In the genomic region with DNA sequence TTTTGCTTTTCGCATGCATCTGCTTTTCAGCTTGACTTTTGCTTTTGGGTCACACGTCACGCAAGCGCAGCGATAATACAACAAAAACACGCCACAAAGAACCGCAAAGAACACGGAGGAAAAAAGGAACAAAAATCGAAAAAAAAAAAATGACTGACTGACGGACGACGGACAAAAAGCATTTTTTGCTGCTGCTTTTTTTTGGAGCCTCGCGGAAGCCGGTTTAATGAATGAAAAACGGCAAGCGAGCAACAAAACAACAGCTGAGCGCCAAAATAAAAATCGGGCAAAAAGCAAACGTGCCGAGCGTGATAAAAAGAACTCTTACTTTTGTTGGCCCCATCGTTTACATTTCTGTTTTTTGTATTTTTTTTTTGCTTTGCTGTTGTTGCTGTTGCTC, we compare ENCODE assay signal across 5 fruit fly cellular contexts.
TF ChIP-seq lines count a peak whose summit lies in the region.

No protein-coding gene starts in this region.

- no peak for TF ChIP-seq CTCF in whole organism, embryonic (GFP tag; optimal IDR thresholded peaks at IDR 0.05; lab: Kevin White, UChicago)

TF ChIP-seq in whole organism, adult, 20 proteins besides CTCF, POLR2A, EP300 and RAD21:
- TF ChIP-seq CG7101 (tag; optimal IDR thresholded peaks at IDR 0.05; lab: Kevin White, UChicago) (no peak), pad (GFP tag; optimal IDR thresholded peaks at IDR 0.05; lab: Kevin White, UChicago) (no peak), CG5204 (GFP tag; optimal IDR thresholded peaks at IDR 0.05; lab: Kevin White, UChicago) (no peak), Clk (GFP tag; optimal IDR thresholded peaks at IDR 0.05; lab: Kevin White, UChicago) (no peak), CG1620 (GFP tag; optimal IDR thresholded peaks at IDR 0.05; lab: Kevin White, UChicago) (no peak), tj (GFP tag; optimal IDR thresholded peaks at IDR 0.05; lab: Kevin White, UChicago) (peak; percentile 29), toe (GFP tag; optimal IDR thresholded peaks at IDR 0.05; lab: Kevin White, UChicago) (no peak), CG11617 (GFP tag; optimal IDR thresholded peaks at IDR 0.05; lab: Kevin White, UChicago) (no peak)

TF ChIP-seq in whole organism, embryonic, 481 proteins besides CTCF, POLR2A, EP300 and RAD21 (continues in another document):
- no peak for TF ChIP-seq CG14667 (GFP tag; IDR thresholded peaks at IDR 0.05; lab: Robert Waterston, UW)
- no peak for TF ChIP-seq emc (GFP tag; optimal IDR thresholded peaks at IDR 0.05; lab: Kevin White, UChicago)
- TF ChIP-seq ci (GFP tag; IDR thresholded peaks at IDR 0.05; lab: Robert Waterston, UW): no peak
- TF ChIP-seq stc (GFP tag; IDR thresholded peaks at IDR 0.05; lab: Robert Waterston, UW): no peak
- no peak for TF ChIP-seq HmgZ (tag; optimal IDR thresholded peaks at IDR 0.05; lab: Kevin White, UChicago)
- no peak for TF ChIP-seq Hmx (GFP tag; optimal IDR thresholded peaks at IDR 0.05; lab: Kevin White, UChicago)
- no peak for TF ChIP-seq Tbp (GFP tag; optimal IDR thresholded peaks at IDR 0.05; lab: Kevin White, UChicago)
- no peak for TF ChIP-seq NFAT (GFP tag; IDR thresholded peaks at IDR 0.05; lab: Robert Waterston, UW)
- no peak for TF ChIP-seq CG7786 (GFP tag; optimal IDR thresholded peaks at IDR 0.05; lab: Kevin White, UChicago)
- TF ChIP-seq CG12299 (tag; optimal IDR thresholded peaks at IDR 0.05; lab: Kevin White, UChicago): no peak
- TF ChIP-seq Ptx1 (GFP tag; IDR thresholded peaks at IDR 0.05; lab: Robert Waterston, UW): no peak
- no peak for TF ChIP-seq Ada2b (GFP tag; IDR thresholded peaks at IDR 0.05; lab: Robert Waterston, UW)
- TF ChIP-seq Sry-β (GFP tag; optimal IDR thresholded peaks at IDR 0.05; lab: Kevin White, UChicago): no peak
- no peak for TF ChIP-seq zfh2 (GFP tag; optimal IDR thresholded peaks at IDR 0.05; lab: Kevin White, UChicago)
- peak; percentile 72 for TF ChIP-seq Blimp-1 (GFP tag; optimal IDR thresholded peaks at IDR 0.05; lab: Kevin White, UChicago)
- TF ChIP-seq maf-S (GFP tag; optimal IDR thresholded peaks at IDR 0.05; lab: Kevin White, UChicago): no peak
- TF ChIP-seq Meics (GFP tag; optimal IDR thresholded peaks at IDR 0.05; lab: Kevin White, UChicago): no peak
- TF ChIP-seq lbe (GFP tag; optimal IDR thresholded peaks at IDR 0.05; lab: Kevin White, UChicago): peak; percentile 71
- TF ChIP-seq CG18262 (tag; optimal IDR thresholded peaks at IDR 0.05; lab: Kevin White, UChicago): no peak
- no peak for TF ChIP-seq nerfin-2 (GFP tag; IDR thresholded peaks at IDR 0.05; lab: Robert Waterston, UW; ENCODE audit: partially characterized antibody)
- TF ChIP-seq sens-2 (GFP tag; IDR thresholded peaks at IDR 0.05; lab: Robert Waterston, UW): no peak

TF ChIP-seq in whole organism, prepupa, 60 proteins besides CTCF, POLR2A, EP300 and RAD21 (continues in another document):
- TF ChIP-seq CG8632 (GFP tag; optimal IDR thresholded peaks at IDR 0.05; lab: Kevin White, UChicago) (peak; percentile 66), CG7368 (GFP tag; optimal IDR thresholded peaks at IDR 0.05; lab: Kevin White, UChicago) (peak; percentile 62), CG11294 (GFP tag; IDR thresholded peaks at IDR 0.05; lab: Robert Waterston, UW) (no peak), CG32006 (GFP tag; optimal IDR thresholded peaks at IDR 0.05; lab: Kevin White, UChicago) (peak; percentile 20), pdm3 (GFP tag; optimal IDR thresholded peaks at IDR 0.05; lab: Kevin White, UChicago) (peak; percentile 54), achi (GFP tag; optimal IDR thresholded peaks at IDR 0.05; lab: Kevin White, UChicago) (peak; percentile 52), CG10631 (GFP tag; optimal IDR thresholded peaks at IDR 0.05; lab: Kevin White, UChicago) (no peak), Lpt (GFP tag; optimal IDR thresholded peaks at IDR 0.05; lab: Kevin White, UChicago) (peak; percentile 14), Eip78C (GFP tag; lab: Kevin White, UChicago) (peak; percentile 89), CG6163 (GFP tag; IDR thresholded peaks at IDR 0.05; lab: Robert Waterston, UW) (peak; percentile 88), CG3032 (tag; optimal IDR thresholded peaks at IDR 0.05; lab: Kevin White, UChicago) (peak; percentile 81), cyc (GFP tag; optimal IDR thresholded peaks at IDR 0.05; lab: Kevin White, UChicago) (peak; percentile 14), CG4318 (GFP tag; optimal IDR thresholded peaks at IDR 0.05; lab: Kevin White, UChicago) (no peak), eg (GFP tag; IDR thresholded peaks at IDR 0.05; lab: Robert Waterston, UW) (peak; percentile 60; the same call in 2 of the 3 replicates), spab (GFP tag; optimal IDR thresholded peaks at IDR 0.05; lab: Kevin White, UChicago) (peak; percentile 93), CG11902 (GFP tag; optimal IDR thresholded peaks at IDR 0.05; lab: Kevin White, UChicago) (no peak), Gug (GFP tag; IDR thresholded peaks at IDR 0.05; lab: Robert Waterston, UW) (no peak), CG9139 (GFP tag; optimal IDR thresholded peaks at IDR 0.05; lab: Kevin White, UChicago) (peak; percentile 98), fd85E (GFP tag; optimal IDR thresholded peaks at IDR 0.05; lab: Kevin White, UChicago) (peak; percentile 40), lz (GFP tag; optimal IDR thresholded peaks at IDR 0.05; lab: Kevin White, UChicago) (no peak), Sox15 (GFP tag; optimal IDR thresholded peaks at IDR 0.05; lab: Kevin White, UChicago) (no peak)

TF ChIP-seq in whole organism, pupa, 21 proteins besides CTCF, POLR2A, EP300 and RAD21:
- peak; percentile 85 for TF ChIP-seq Snoo (tag; optimal IDR thresholded peaks at IDR 0.05; lab: Kevin White, UChicago)
- TF ChIP-seq CG34367 (tag; optimal IDR thresholded peaks at IDR 0.05; lab: Kevin White, UChicago): peak; percentile 85
- peak; percentile 7 for TF ChIP-seq CG14655 (GFP tag; optimal IDR thresholded peaks at IDR 0.05; lab: Kevin White, UChicago)
- TF ChIP-seq gl (tag; optimal IDR thresholded peaks at IDR 0.05; lab: Kevin White, UChicago): peak; percentile 98
- no peak for TF ChIP-seq CG32121 (GFP tag; IDR thresholded peaks at IDR 0.05; lab: Robert Waterston, UW)
- TF ChIP-seq rn (GFP tag; IDR thresholded peaks at IDR 0.05; lab: Robert Waterston, UW): 0 out of 2 replicates have a peak, but pooled peaks have one; percentile 16
- TF ChIP-seq D1 (tag; optimal IDR thresholded peaks at IDR 0.05; lab: Kevin White, UChicago): peak; percentile 66
- TF ChIP-seq CG12605 (GFP tag; IDR thresholded peaks at IDR 0.05; lab: Robert Waterston, UW): peak; percentile 61
- TF ChIP-seq EcR (GFP tag; optimal IDR thresholded peaks at IDR 0.05; lab: Kevin White, UChicago): peak; percentile 58
- TF ChIP-seq CG15710 (tag; optimal IDR thresholded peaks at IDR 0.05; lab: Kevin White, UChicago): peak; percentile 91
- TF ChIP-seq CG8301 (tag; optimal IDR thresholded peaks at IDR 0.05; lab: Kevin White, UChicago): peak; percentile 19
- TF ChIP-seq Pif1A (GFP tag; optimal IDR thresholded peaks at IDR 0.05; lab: Kevin White, UChicago): peak; percentile 76
- peak; percentile 93 for TF ChIP-seq CG13204 (GFP tag; optimal IDR thresholded peaks at IDR 0.05; lab: Kevin White, UChicago)
- peak; percentile 72 for TF ChIP-seq Pif1B (GFP tag; optimal IDR thresholded peaks at IDR 0.05; lab: Kevin White, UChicago)
- peak; percentile 90 for TF ChIP-seq CG8159 (tag; optimal IDR thresholded peaks at IDR 0.05; lab: Kevin White, UChicago)
- peak; percentile 81 for TF ChIP-seq CG17806 (tag; optimal IDR thresholded peaks at IDR 0.05; lab: Kevin White, UChicago)
- TF ChIP-seq CG10348 (GFP tag; IDR thresholded peaks at IDR 0.05; lab: Robert Waterston, UW): no peak
- no peak for TF ChIP-seq Ets98B (GFP tag; IDR thresholded peaks at IDR 0.05; lab: Robert Waterston, UW)
- peak; percentile 49; the same call in 1 of the 3 replicates for TF ChIP-seq fd96Ca (GFP tag; IDR thresholded peaks at IDR 0.05; lab: Robert Waterston, UW)
- peak; percentile 73 for TF ChIP-seq CG9948 (tag; optimal IDR thresholded peaks at IDR 0.05; lab: Kevin White, UChicago)
- peak; percentile 73 for TF ChIP-seq CG4496 (GFP tag; IDR thresholded peaks at IDR 0.05; lab: Robert Waterston, UW)

TF ChIP-seq in whole organism, wandering third instar larva, 38 proteins besides CTCF, POLR2A, EP300 and RAD21:
- TF ChIP-seq Rel (GFP tag; optimal IDR thresholded peaks at IDR 0.05; lab: Kevin White, UChicago) (peak; percentile 64), Rel (tag; optimal IDR thresholded peaks at IDR 0.05; lab: Kevin White, UChicago) (peak; percentile 12), CG9705 (GFP tag; optimal IDR thresholded peaks at IDR 0.05; lab: Kevin White, UChicago) (peak; percentile 23), br (GFP tag; optimal IDR thresholded peaks at IDR 0.05; lab: Kevin White, UChicago) (no peak), jim (GFP tag; optimal IDR thresholded peaks at IDR 0.05; lab: Kevin White, UChicago) (peak; percentile 14), sage (GFP tag; optimal IDR thresholded peaks at IDR 0.05; lab: Kevin White, UChicago) (peak; percentile 51), Sp1 (GFP tag; optimal IDR thresholded peaks at IDR 0.05; lab: Kevin White, UChicago) (peak; percentile 76), woc (GFP tag; optimal IDR thresholded peaks at IDR 0.05; lab: Kevin White, UChicago) (peak; percentile 17), CG32264 (GFP tag; optimal IDR thresholded peaks at IDR 0.05; lab: Kevin White, UChicago) (peak; percentile 2), foxo (GFP tag; optimal IDR thresholded peaks at IDR 0.05; lab: Kevin White, UChicago) (no peak), psq (GFP tag; optimal IDR thresholded peaks at IDR 0.05; lab: Kevin White, UChicago) (peak; percentile 63), pan (optimal IDR thresholded peaks at IDR 0.05; lab: Kevin White, UChicago) (no peak)
